Fruit fly (Drosophila melanogaster) ovary, adult (tissue): ENCODE data around the gene CG15047.

ENCODE experiments used
- CG17801 ChIP-seq: fragments of 200-800 bp; optimal IDR thresholded peaks from 2 replicates; lab custom pipeline; 2019; ENCODE audit warnings: missing biosample characterization, mild to moderate bottlenecking, missing genetic modification characterization, moderate library complexity; ENCODE audit not compliant: partially characterized antibody

CG15047 gene

DNA sequence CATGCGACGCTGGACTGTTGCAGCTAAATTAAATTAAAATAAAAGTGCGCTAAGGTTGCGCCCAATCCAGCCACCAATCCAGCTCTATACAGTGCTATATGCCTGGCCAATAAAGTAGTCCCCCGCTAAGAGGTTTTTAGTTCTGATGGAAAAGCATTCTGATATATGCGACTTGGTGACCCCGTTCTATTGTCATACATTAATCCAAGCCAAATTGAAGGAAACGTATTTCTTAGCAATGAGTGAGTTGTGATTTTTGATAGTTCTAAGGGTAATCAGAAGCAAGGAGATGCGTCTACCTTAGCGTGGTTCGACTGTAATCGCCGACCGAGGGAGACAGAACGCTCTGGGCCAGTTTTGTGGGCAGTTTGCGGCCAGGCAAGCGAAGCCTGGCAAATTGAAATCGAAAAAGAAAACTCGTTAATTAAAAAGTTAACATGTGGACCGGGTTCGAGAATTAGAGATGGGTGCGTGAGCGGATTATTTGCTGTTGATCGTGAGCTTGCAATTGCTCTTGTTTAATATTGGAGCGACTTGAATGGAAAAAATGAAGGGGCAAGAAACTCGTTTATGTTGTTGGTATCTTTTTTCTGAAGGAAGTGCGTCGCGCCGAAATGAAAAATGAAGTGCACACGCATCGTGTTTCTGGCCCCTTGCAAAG, 9.9 kb downstream of the CG15047 start:
- no peak for TF ChIP-seq CG17801 (GFP tag; lab: Kevin White, UChicago)

DNA sequence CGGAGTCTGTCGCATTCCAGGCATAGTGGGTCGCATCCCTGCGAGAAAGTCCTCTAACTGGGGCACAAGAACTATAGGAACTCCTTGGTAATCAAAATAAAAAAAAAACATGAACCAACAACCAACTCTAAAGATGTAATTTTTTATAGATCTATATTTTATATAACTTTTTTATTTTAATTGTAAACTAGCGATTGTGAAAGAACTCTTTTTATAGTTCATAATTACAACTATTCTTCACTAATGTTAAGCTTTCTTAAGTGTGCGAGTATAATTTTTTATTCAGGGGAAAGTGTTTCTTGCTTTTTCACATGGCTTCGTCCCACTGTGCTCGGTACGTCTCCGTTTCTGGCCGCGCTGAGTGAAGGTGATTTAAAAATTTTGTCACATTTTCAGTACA, 11.8 kb downstream of the CG15047 start:
- no peak for TF ChIP-seq CG17801 (GFP tag; lab: Kevin White, UChicago)

DNA sequence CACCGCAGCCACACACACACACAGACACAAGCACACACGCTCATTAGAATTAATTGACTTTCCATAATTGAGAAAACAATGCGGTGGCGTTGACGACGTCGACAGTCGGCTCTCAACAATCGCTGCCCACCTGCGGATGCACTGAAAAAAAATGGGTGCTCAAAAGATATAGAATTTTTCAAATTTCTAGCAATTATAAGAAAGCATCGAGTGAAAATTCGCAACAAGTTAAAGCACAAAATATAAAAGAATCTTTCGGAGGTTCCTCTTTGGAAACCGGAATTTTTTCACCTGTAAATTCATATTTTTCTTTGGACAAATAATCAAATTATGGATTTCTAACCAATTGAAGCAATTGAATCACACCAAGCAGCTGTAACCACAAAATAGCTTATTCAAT, 13.4 kb downstream of the CG15047 start:
- no peak for TF ChIP-seq CG17801 (GFP tag; lab: Kevin White, UChicago)

DNA sequence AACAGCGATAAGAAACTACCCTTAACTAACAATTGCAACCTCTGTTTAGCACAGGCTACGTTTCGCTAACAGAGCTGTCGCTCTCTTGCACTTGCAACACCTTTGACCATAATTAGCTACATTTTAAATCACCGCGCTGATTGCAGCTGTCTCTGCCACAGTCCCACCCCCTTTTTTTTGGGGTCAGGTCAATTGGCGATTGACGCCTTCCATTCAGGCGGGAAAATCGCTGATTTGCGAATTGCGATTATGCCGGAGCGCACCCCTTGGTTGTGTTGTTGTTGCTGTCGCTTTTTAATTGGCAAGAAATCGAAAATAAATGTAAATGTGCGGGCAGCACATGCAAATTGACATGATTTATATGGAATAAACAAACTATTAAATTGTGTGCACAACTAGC, 14.8 kb downstream of the CG15047 start:
- no peak for TF ChIP-seq CG17801 (GFP tag; lab: Kevin White, UChicago)

DNA sequence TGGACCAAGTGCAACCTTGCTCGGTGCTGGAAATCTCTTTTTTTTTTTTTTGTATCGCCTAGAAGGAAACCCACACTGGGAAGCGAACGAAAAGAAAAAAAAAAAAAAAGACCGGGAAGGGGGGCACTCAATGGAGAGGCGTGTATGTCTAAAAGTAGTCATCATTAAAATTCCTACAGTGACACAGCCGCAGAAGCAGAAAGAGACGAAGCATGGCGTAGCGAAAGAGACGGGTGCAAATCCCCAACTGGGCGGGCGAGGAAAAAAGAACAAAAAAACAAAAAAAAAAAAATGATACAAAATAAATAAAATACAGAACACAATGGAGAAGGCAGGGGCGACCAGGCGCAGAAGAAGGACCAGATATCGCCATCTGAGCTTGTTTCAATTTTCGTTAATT, 16.2 kb downstream of the CG15047 start:
- TF ChIP-seq CG17801 (GFP tag; lab: Kevin White, UChicago): no peak

DNA sequence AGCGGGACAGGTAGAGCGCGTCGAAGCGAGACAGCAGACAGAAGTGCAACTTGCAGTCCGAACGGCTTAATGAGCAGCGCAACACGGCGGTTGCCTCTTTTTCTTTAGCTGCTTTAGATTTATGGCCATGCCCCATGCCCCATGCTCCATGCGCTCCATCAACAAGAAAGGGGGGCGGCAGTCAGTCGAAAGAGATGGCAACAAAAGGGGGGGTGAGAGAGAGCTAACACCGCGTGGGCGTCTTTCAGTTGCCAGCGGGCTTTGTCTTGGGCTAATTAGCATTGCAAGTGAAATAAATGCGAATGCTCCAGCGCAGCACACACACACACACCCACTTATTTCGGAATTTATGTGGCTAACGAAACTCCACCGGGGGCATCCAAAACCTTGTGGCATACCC, 16.7 kb downstream of the CG15047 start:
- TF ChIP-seq CG17801 (GFP tag; lab: Kevin White, UChicago): no peak

DNA sequence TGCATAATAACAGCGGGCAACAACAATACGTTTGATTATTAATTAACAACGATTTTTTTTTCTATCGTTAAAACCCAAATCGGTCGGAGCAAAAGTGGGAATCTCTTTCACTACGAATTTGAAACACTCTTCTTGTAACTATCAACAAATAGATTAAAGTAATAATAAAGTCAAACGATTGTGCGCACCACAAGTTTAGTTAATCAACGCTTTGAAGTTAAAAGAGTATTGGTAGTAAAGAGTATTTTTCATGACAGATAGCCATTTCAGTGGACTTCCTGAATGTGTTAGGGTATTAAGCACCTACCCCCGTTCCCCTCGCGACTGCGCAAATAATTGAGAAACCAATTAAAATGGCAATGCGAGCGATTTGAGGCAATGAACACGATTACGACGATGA, 18.3 kb downstream of the CG15047 start:
- peak; percentile 37 for TF ChIP-seq CG17801 (GFP tag; lab: Kevin White, UChicago)

DNA sequence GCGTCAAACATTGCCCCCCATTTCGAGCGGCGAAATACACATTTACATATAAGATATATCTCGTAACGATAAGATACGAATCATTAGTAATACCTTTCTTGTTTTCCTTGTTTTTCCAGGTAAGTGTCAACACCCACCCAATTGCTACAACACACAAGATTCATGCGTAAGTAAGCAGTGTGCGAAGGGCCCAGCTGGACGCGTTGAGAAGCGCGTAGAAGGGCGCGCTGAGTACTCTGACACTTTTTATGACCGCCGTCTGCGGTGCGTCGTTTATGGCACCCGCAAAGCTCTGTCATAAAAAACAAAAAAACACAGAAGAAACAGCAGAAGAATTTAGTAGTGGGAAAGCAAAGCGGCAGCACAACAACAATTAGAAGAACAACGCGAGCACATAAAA, 19.2 kb downstream of the CG15047 start:
- no peak for TF ChIP-seq CG17801 (GFP tag; lab: Kevin White, UChicago)

DNA sequence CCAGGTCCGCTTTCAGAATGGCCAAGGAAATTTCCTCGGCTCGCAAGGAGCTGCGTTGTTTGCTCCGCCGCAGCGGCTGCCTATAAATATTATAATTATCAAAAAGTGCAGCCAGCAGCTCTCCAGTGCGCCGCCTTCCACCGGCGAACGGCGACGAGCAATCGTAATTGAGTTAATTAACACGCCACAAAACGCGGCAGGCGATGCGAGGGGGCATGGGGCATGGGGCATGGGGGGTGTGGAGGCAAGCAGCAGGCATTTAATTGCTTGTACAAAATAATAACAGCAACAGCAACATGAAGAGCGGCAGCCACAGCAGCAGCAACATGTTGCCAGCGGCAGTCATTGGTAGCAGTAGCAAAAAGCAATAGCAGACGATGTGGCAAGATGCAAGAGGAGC, 22.2 kb downstream of the CG15047 start:
- TF ChIP-seq CG17801 (GFP tag; lab: Kevin White, UChicago): no peak

DNA sequence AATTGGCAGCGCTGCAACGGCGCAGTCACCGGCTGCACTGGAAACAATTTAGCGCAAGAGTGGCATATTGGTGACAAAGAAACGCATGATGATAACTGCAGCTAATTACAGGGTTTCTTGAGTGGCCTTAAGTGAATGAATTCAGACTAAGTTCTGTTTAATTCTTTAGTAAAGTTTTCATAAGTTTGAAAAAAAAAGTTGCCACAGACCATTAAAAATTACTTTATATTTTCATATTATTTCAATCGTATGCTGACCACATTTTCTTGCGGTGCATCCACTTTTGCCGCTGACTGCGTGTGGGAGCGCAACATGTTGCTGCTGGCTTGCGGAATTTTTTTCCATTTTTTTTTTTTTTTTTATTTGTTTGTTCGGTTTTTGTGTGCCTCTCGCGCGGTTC, 24.0 kb downstream of the CG15047 start:
- no peak for TF ChIP-seq CG17801 (GFP tag; lab: Kevin White, UChicago)

DNA sequence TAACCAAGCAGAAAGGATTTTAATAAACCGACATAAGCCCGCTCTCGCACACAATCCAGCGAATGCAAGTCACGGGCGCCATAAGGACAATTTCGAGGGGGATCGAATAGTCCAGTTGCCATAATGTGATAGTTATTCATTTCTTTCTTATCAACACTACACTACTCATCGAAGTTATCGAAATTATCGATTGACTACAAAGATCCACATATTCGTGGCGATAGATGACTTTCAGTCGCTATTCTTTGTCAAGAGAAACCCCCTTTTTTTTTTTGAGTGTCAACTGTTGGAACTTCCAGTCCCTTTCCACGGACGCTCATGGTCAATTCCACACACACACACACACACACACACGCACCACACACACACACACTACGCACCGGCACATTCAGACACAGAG, 26.1 kb downstream of the CG15047 start:
- TF ChIP-seq CG17801 (GFP tag; lab: Kevin White, UChicago): no peak

DNA sequence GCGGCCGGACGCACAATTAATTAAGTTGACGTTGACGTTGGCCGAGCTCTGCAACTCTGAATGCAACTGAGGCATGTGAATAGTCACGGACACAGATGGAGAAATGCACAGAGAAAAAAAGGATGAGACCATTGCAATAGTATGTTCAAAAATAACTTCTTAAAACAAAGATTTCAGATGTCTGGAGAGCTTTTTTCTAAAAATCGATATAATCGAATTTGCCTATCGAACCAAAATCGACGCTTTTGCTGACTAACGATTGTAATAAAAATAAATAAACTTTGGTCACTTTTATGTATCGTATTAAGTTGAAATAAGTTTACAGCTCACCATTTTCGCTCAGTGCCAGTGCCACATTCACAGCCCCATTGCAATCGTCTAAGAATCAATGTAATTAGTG, 30.1 kb downstream of the CG15047 start:
- no peak for TF ChIP-seq CG17801 (GFP tag; lab: Kevin White, UChicago)

DNA sequence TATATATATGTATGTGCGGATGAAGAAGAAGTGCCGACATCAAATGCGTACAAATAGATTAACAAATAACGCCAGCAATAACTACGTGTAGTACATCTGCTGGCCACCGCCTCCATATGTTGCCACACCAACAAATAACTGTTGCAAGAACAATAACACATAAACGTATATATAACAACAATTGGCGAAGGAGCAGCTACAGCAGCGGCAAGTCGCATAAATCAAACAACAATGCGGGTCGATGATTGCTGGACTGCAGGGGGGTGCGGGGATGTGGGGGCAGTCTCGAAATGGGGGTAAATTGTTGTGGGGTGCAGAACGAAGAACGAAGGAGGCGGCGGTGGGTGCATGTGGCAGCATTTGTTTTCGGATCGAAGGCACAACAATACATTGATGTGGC, 32.1 kb downstream of the CG15047 start:
- TF ChIP-seq CG17801 (GFP tag; lab: Kevin White, UChicago): no peak

DNA sequence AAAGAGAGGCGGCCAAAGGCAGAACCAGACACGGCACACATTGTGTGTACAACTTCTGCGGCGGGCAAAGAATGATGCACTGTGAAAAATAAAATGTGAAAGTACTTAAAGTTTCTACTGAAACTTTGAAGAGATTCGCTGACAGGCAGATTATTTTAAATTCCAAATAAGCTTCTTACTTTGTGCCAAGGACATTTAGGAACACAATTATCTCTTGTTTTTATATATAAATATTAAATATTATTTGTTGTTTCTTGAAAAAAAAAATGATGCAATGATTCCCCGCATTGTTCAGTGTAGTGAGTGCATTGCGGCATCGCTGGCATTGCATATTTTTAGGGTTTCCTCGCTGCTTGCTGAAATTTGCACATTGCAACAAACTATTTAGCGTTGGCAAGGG, 36.5 kb downstream of the CG15047 start:
- no peak for TF ChIP-seq CG17801 (GFP tag; lab: Kevin White, UChicago)

DNA sequence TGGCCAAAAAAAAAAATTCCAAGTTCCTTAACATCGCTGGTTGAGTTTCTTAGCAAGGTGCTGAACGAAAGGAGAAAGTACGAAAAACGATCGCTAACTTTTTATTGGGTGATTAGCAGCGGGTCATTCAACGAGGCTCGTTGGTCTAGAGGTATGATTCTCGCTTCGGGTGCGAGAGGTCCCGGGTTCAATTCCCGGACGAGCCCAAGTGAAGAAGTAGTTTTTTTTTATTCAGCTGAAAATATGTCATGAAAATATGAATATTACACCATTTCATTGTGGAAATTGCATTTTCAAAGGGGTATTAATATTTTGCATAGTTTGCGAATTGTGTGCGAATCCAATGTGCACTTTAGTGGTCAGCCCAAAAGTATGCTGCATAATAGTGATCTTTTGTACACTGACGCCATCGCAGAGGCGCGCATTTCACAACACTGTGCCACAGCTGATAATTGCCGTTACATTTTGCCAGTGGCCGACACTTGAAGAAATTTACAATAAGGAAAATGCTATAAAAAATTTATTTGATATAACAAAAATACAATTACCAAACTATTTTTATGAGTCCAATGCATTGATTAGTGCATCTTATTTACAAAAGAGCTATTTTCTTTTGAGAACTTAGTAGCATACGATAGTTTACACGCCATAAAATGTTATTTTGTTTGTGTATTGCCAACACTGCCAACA, 37.3 kb downstream of the CG15047 start:
- no peak for TF ChIP-seq CG17801 (GFP tag; lab: Kevin White, UChicago)

DNA sequence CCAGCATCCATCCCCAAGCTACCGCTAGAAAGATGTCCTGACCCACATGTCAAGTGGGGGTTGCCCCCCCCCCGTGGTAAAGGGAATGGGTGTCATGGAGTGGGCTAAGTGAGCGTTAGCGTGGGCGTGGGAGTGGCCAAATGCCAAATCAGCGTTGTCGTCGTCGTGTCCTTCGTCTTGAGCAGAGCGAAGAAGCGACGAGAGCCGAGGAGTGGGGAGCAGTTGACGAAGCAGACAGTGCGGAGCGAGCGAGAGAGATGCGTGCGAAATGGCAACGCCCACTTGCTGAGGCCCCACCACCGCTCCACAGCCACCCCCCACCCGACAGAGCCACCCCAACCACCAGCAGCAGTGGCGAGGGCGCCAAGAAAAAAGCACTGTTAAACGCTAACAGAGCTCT, 46.7 kb downstream of the CG15047 start:
- no peak for TF ChIP-seq CG17801 (GFP tag; lab: Kevin White, UChicago)
